Fruit fly (Drosophila melanogaster): ENCODE measurements around the gene CG34150.

The CG34150 gene

dm6 chr3R:24813637-24814301, at the start of gene CG34150, which contains the start of gene lili:
Gene CG34150, plus strand, starts transcription at chr3R:24814262.
Gene lili, minus strand, starts transcription at chr3R:24814012.
- TF ChIP-seq noc (tag; optimal IDR thresholded peaks at IDR 0.05): peak; percentile 57

DNA sequence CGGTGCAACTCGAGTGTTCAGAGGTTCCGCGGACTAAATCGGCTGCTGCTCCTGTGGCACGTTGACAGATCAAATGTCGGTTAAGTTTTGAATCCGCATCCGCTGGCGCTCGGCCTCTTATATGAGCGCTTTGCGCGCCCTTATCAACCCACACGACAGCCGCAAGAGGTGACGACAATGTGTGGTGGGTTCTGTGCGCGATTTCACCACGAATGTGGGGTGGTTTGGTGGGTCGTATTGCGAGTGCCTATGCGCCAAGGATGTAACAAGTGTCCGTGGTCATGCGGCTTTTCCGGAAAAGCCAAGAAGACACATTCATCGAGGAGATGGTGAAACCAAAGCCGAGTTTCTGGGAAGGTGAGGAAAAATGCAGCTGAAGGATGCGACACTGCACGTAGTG, 49.1 kb upstream of the CG34150 start, which contains the start of gene AstA:
AstA (minus strand) TSS at position 101 of the 400 bp plus-strand sequence.
- TF ChIP-seq noc (tag; optimal IDR thresholded peaks at IDR 0.05): no peak

dm6 chr3R:24766684-24767083, 47.4 kb upstream of the CG34150 start:
- no peak for TF ChIP-seq noc (tag; optimal IDR thresholded peaks at IDR 0.05)

DNA sequence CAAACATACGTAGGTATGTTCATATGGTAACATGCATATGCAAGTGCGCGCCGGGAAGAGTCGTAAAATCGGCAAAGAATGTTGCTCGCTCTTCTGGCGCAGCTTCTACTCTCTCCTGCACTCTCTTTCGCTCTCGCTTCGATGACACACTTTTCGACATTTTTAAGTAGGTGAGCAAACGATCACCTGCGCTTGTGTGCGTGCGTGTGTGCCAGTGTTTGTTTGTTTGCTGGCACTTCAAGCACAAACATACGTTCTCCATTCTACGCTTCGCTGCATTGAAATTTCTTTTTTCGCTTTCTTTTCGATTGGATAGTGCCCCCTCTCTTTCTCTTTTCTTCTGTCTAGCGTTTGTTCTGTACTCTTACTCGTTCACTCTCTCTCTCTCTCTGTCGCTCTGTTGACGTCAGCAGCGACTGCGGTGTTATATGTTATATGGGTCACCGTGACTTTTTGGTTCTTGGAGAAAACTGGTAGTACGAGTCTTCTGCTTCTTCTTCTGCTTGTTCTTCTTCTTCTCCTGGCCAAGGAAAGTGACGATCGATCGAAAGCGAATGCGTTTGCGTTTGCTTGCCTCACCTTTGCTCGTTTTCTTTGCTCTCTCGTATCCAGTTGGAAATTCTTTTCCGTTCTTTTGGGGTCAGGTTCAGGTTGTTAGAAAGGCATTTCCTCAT, 46.3 kb upstream of the CG34150 start:
- no peak for TF ChIP-seq noc (tag; optimal IDR thresholded peaks at IDR 0.05)

dm6 chr3R:24768538-24769401, 45.3 kb upstream of the CG34150 start, which contains the start of gene CG13631:
Gene CG13631, plus strand, starts transcription at chr3R:24769351.
- peak; percentile 32 for TF ChIP-seq noc (tag; optimal IDR thresholded peaks at IDR 0.05)

DNA sequence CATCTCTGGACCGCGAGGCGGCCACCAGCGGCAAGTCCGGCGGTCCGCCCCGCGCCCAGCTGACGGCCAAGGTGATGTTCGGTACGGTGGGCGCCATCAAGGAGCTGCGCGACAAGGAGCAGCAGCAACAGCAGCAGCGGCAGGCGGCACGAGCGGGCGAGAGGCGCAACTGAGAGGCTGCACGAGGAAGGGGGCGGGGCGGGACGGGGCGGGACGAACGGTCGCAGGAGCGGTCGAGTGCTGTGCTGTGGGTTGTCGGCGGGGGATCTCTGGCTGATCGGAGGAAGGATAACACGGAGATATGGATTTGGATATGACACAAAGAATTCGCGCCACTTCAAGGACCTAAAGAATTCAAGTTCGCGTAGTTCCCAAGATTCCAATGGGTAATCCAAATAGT, 44.5 kb upstream of the CG34150 start:
- no peak for TF ChIP-seq noc (tag; optimal IDR thresholded peaks at IDR 0.05)

DNA sequence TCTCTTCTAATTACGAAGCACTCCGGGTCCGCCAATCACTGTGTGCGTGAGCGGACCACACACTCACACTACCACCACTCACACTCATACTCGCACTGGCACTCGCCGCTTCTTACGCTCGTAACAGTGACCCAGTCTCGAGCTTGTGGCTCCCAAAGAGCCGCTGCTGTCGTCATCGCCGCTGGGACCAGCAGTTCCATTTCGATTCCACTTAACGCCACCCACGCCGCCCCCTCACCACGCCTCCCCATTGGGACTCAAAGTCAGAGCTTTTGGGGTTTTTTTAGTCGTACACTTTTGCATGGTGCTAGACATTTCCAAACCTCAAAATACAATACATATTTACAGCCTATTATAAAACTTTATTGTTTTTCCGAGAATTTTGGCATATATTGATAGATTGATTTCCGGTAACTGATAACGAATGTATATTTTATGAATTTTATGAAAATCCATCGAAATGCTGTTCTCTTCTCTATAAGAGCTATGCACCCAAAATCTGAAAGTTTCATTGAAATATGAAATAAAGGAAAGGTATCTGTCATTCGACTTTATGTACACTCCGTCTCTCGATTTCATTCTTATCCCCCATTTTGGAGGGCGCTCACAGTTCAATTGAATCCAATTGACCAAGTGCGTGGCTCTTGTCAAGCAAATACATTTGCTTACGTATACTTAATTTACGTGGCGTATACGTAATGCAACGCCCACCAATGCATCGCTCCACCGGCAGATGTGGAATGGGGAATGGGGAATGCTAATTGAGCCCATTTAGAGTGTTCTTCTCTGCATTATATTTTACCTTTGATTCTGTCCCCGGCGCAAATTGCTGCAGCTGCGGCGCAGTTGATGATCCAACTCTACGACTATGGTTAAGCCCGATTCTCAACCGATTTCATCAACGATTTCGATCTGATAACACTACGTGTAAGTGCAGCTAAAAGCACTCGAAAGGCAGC, 42.5 kb upstream of the CG34150 start, which contains the start of gene CG42331:
CG42331 (plus strand) TSS at position 909 of the 959 bp plus-strand sequence.
- peak; percentile 69 for TF ChIP-seq noc (tag; optimal IDR thresholded peaks at IDR 0.05)

- TF ChIP-seq noc (tag; optimal IDR thresholded peaks at IDR 0.05): no peak
Observed at dm6 chr3R:24773016-24773415, 41.0 kb upstream of the CG34150 start.

- no peak for TF ChIP-seq noc (tag; optimal IDR thresholded peaks at IDR 0.05)
Observed at dm6 chr3R:24773422-24773821, 40.6 kb upstream of the CG34150 start.

- TF ChIP-seq noc (tag; optimal IDR thresholded peaks at IDR 0.05): no peak
Observed at dm6 chr3R:24777101-24777500, 37.0 kb upstream of the CG34150 start.

DNA sequence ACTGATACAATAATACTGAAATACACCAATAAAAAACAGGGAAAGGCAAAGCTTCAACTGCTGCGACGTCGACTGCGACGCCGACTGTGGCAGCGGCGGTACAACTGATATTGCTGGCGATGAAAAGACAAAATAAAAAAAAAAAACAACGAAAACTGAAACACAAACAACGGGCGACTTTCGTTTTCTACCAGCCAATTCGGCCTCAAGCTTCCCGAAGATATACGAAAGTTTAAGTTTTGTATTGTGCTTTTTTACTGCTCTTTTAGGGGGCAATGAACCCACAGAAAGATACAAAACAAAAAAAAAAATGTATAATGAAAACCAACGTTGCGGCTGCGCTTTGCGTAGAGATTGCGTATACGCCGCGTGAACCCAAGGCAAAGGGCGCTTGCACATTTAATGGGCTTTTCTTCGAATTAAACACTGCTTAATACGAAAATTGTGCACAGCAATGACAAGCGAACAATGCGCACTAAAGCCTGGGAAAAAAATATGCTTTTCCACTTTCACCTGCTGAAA, 35.8 kb upstream of the CG34150 start:
- no peak for TF ChIP-seq noc (tag; optimal IDR thresholded peaks at IDR 0.05)

DNA sequence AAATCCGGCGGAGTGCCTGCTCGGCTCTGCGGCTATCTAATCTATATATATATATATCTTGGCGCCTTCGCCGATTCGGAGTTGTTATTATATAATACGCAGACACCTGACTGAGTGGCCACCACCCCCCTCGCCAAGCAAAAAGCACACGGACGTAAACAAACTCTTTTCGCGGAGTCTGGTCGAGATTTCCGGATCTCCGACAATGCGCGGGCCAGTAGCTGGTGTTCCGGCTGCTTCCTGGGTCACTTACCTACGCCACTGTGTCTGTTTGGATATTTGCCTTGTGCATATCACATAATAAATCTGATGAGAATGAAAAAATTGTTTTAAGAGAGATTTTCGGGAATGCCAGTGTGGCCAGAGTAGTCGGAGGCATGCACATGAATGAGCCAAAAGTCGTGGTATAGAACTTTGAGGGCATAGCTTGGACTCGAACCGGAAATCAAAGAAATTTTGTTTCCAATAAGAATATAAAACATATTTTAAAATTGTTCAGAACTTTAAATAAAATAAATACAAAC, 27.0 kb upstream of the CG34150 start, which contains the start of gene CG5805:
CG5805 (minus strand) TSS at position 380 of the 524 bp plus-strand sequence.
- peak; percentile 41 for TF ChIP-seq noc (tag; optimal IDR thresholded peaks at IDR 0.05)

- TF ChIP-seq noc (tag; optimal IDR thresholded peaks at IDR 0.05): no peak
Observed at dm6 chr3R:24787734-24788133, 26.3 kb upstream of the CG34150 start, which contains the start of gene Ets96B. Gene Ets96B, plus strand, starts transcription at chr3R:24788054.

DNA sequence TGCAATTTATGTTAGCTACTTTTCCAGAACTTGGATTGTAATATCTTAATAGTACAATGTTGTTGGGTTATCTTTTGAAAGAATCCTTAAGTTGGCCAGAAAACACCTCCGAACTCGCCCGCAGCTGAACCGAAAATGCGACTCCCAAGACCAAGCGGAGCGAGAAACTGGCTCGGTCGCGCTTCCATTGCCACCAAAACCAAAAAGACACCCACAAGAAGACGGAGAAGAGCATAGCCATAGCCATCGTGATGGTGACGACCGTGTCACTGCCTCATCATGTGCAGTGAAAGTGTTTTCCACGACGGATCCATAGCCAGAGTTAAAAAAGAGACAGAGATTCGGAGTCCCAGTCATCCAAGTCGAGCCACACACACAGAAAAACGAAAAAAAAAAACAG, 24.0 kb upstream of the CG34150 start, which contains the start of gene CG13634:
CG13634 (minus strand) TSS at position 101 of the 400 bp plus-strand sequence.
- no peak for TF ChIP-seq noc (tag; optimal IDR thresholded peaks at IDR 0.05)

All from whole organism, larva.